Worm (Caenorhabditis elegans): ENCODE measurements around the gene arc-1.

ce11 chrII:9695942-9696341 is 21.2 kb downstream of the arc-1 start:
- TF ChIP-seq nhr-28 (tag; optimal IDR thresholded peaks at IDR 0.05) (no peak), daf-12 (tag; optimal IDR thresholded peaks at IDR 0.05) (no peak), R02D3.7 (tag; optimal IDR thresholded peaks at IDR 0.05) (no peak), zfp-3 (GFP tag; conservative IDR thresholded peaks at IDR 0.05) (no peak), nhr-77 (tag; optimal IDR thresholded peaks at IDR 0.05) (no peak), unc-62 (GFP tag; optimal IDR thresholded peaks at IDR 0.05 in 1 of 2) (peak in 1 of 2 experiments; percentile 95), unc-62 (tag; optimal IDR thresholded peaks at IDR 0.05) (no peak), attf-4 (tag; optimal IDR thresholded peaks at IDR 0.05) (no peak)

Measured in whole organism, L4 larva.